Fruit fly (Drosophila melanogaster): Measurements from ENCODE around the gene PolG1.

dm6 chr2L:13804561-13805067, 23.0 kb downstream of the PolG1 start:
- TF ChIP-seq toe (GFP tag; optimal IDR thresholded peaks at IDR 0.05), result no peak
- TF ChIP-seq CG14711 (tag; optimal IDR thresholded peaks at IDR 0.05), result no peak
- no peak for TF ChIP-seq CG12768 (GFP tag; optimal IDR thresholded peaks at IDR 0.05)
- no peak for TF ChIP-seq CG1620 (GFP tag; optimal IDR thresholded peaks at IDR 0.05)
- no peak for TF ChIP-seq Crg-1 (GFP tag; optimal IDR thresholded peaks at IDR 0.05)
- no peak for TF ChIP-seq CG7045 (GFP tag; optimal IDR thresholded peaks at IDR 0.05)
- TF ChIP-seq Hr96 (GFP tag; optimal IDR thresholded peaks at IDR 0.05), result no peak
- TF ChIP-seq ovo (GFP tag; optimal IDR thresholded peaks at IDR 0.05), result no peak
- no peak for TF ChIP-seq kay (GFP tag; ENCODE audit: borderline replicate concordance)
- no peak for TF ChIP-seq bab1 (GFP tag; optimal IDR thresholded peaks at IDR 0.05)
- no peak for TF ChIP-seq CG7101 (tag; optimal IDR thresholded peaks at IDR 0.05)
- no peak for TF ChIP-seq CG33017 (tag; optimal IDR thresholded peaks at IDR 0.05)
- no peak for TF ChIP-seq CG5204 (GFP tag; optimal IDR thresholded peaks at IDR 0.05)
